Fruit fly (Drosophila melanogaster) whole organism, wandering third instar larva: ENCODE data around the gene Exn.

Source experiments
- Dfd ChIP-seq: fragments of >200 bp; optimal IDR thresholded peaks from 2 replicates; lab custom pipeline; 2017; ENCODE audit warnings: missing biosample characterization, missing genetic modification characterization
- ey ChIP-seq: fragments of 200-800 bp; sonication (Bioruptor generic); optimal IDR thresholded peaks from 2 replicates; lab custom pipeline; 2016; ENCODE audit warnings: missing biosample characterization, missing genetic modification characterization
- h ChIP-seq: fragments of 200-800 bp; sonication (Bioruptor generic); optimal IDR thresholded peaks from 3 replicates; lab custom pipeline; 2016; ENCODE audit warnings: missing biosample characterization, mild to moderate bottlenecking, missing genetic modification characterization
- pan ChIP-seq: fragments of >200 bp; optimal IDR thresholded peaks from 2 replicates; lab custom pipeline; 2017
- psq ChIP-seq: fragments of 200-800 bp; sonication (Bioruptor generic); optimal IDR thresholded peaks from 3 replicates; lab custom pipeline; 2017; ENCODE audit warnings: missing biosample characterization, mild to moderate bottlenecking, missing genetic modification characterization, moderate library complexity

dm6 chr3L:16978406-16978805 lies 8.6 kb downstream of the Exn start:
- TF ChIP-seq h (GFP tag; lab: Kevin White, UChicago): no peak
- no peak for TF ChIP-seq ey (GFP tag; lab: Kevin White, UChicago)
- TF ChIP-seq pan (lab: Kevin White, UChicago): no peak
- TF ChIP-seq psq (GFP tag; lab: Kevin White, UChicago): no peak
- TF ChIP-seq Dfd (GFP tag; lab: Kevin White, UChicago): no peak
